Worm (Caenorhabditis elegans) whole organism, L2 larva: ENCODE measurements around the gene ZC395.11.

Source experiments
- R02D3.7 ChIP-seq: fragments of 150-350 bp; optimal IDR thresholded peaks from 2 replicates; lab custom pipeline; 2014; ENCODE audit warnings: missing biosample characterization, missing genetic modification characterization
- ceh-16 ChIP-seq: fragments of 150-350 bp; optimal IDR thresholded peaks from 2 replicates; lab custom pipeline; 2014; ENCODE audit warnings: missing biosample characterization, missing genetic modification characterization
- ceh-82 ChIP-seq: fragments of 150-350 bp; optimal IDR thresholded peaks from 2 replicates; lab custom pipeline; 2014; ENCODE audit warnings: missing biosample characterization, missing genetic modification characterization
- elt-3 ChIP-seq: sonication (generic microtip); optimal IDR thresholded peaks from 2 replicates; lab custom pipeline; 2017; ENCODE audit warnings: missing biosample characterization, missing genetic modification characterization
- lin-39 ChIP-seq: fragments of 150-350 bp; optimal IDR thresholded peaks from 2 replicates; lab custom pipeline; 2014; ENCODE audit warnings: missing biosample characterization, missing genetic modification reagents, missing genetic modification characterization
- lsy-2 ChIP-seq, 2 experiments: fragments of 150-350 bp in 1 of 2; sonication (generic microtip) in 1 of 2; optimal IDR thresholded peaks; 2 replicates each; lab custom pipeline; 2014 to 2017; ENCODE audit warnings: missing biosample characterization in 2 of 2, missing genetic modification characterization in 2 of 2
- mdl-1 ChIP-seq, 2 experiments: fragments of 150-350 bp in 1 of 2; sonication (generic microtip) in 1 of 2; optimal IDR thresholded peaks; 2 replicates each; lab custom pipeline; 2017; ENCODE audit warnings: missing biosample characterization in 2 of 2, missing genetic modification characterization in 2 of 2
- nhr-77 ChIP-seq: fragments of 150-350 bp; optimal IDR thresholded peaks from 2 replicates; lab custom pipeline; 2014; ENCODE audit warnings: missing biosample characterization, missing genetic modification characterization
- ztf-11 ChIP-seq: sonication (generic microtip); optimal IDR thresholded peaks from 2 replicates; lab custom pipeline; 2017; ENCODE audit warnings: missing biosample characterization, missing genetic modification characterization

DNA sequence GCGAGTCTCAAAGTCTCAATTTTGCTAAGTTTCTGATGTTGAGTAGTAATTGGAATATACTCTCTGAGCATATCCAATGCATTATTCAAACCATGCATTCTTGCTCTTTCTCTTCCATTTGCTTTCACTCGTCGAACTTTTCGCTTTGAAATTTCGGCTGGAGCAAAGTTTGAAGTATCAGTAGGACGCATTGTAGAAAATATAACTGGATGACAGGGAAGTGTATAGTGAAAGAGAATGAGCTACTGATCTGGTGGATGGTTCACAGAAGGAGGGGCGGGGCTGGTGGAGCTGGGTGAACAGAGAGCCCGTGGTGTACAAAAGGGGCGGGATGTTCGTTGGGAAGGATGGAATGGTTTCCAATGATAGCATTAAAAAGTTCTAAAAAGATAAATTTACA is 44.3 kb downstream of the ZC395.11 start:
- TF ChIP-seq elt-3 (no peak), R02D3.7 (tag; lab: Kevin White, UChicago) (no peak), ztf-11 (no peak), lsy-2 (tag; optimal IDR thresholded peaks at IDR 0.05; lab: Kevin White, UChicago) (no peak), ceh-82 (tag; lab: Kevin White, UChicago) (no peak), ceh-16 (tag; lab: Kevin White, UChicago) (no peak), lin-39 (tag; lab: Kevin White, UChicago) (no peak), nhr-77 (tag; lab: Kevin White, UChicago) (no peak), mdl-1 (tag; optimal IDR thresholded peaks at IDR 0.05; lab: Kevin White, UChicago) (no peak)
